Fruit fly (Drosophila melanogaster) whole organism, embryonic: Measurements from ENCODE around the gene Fnta.

Experiments used
- Adf1 ChIP-seq: fragments of 200-800 bp; sonication (Bioruptor generic); IDR thresholded peaks from 2 replicates; pipeline ENCODE4 v1.3.6; 2022; ENCODE audit warnings: missing biosample characterization, missing genetic modification characterization
- CG1024 ChIP-seq: fragments of 200-800 bp; sonication (Bioruptor generic); IDR thresholded peaks from 2 replicates; pipeline ENCODE4 v1.3.6; 2022; ENCODE audit warnings: missing biosample characterization, missing genetic modification characterization
- CG12659 ChIP-seq: fragments of 200-800 bp; sonication (Bioruptor generic); optimal IDR thresholded peaks from 3 replicates; lab custom pipeline; 2017; ENCODE audit warnings: mild to moderate bottlenecking, missing biosample characterization, missing genetic modification reagents, missing genetic modification characterization
- CG13894 ChIP-seq: fragments of 200-800 bp; sonication (Bioruptor generic); optimal IDR thresholded peaks from 3 replicates; lab custom pipeline; 2018; ENCODE audit warnings: missing biosample characterization, mild to moderate bottlenecking, missing genetic modification characterization, moderate library complexity
- CG14050 ChIP-seq: fragments of 200-800 bp; sonication (Bioruptor generic); IDR thresholded peaks from 3 replicates; pipeline ENCODE4 v1.3.6; 2022; ENCODE audit warnings: missing biosample characterization, missing genetic modification characterization
- CG14667 ChIP-seq: fragments of 200-800 bp; sonication (Bioruptor generic); IDR thresholded peaks from 2 replicates; pipeline ENCODE4 v1.3.6; 2022; ENCODE audit warnings: missing biosample characterization, missing genetic modification characterization
- CG14860 ChIP-seq: fragments of 200-800 bp; sonication (Bioruptor generic); IDR thresholded peaks from 3 replicates; pipeline ENCODE4 v1.3.6; 2022; ENCODE audit warnings: missing biosample characterization, missing genetic modification characterization; ENCODE audit not compliant: partially characterized antibody
- CG16815 ChIP-seq: fragments of 200-800 bp; sonication (Bioruptor generic); optimal IDR thresholded peaks from 3 replicates; lab custom pipeline; 2017; ENCODE audit warnings: missing biosample characterization, mild to moderate bottlenecking, missing genetic modification characterization
- CG17186 ChIP-seq: fragments of 200-800 bp; sonication (Bioruptor generic); optimal IDR thresholded peaks from 3 replicates; lab custom pipeline; 2017; ENCODE audit warnings: missing biosample characterization, missing genetic modification reagents, missing genetic modification characterization
- CG17385 ChIP-seq: fragments of 200-800 bp; sonication (Bioruptor generic); optimal IDR thresholded peaks from 3 replicates; lab custom pipeline; 2018; ENCODE audit warnings: missing biosample characterization, mild to moderate bottlenecking, missing genetic modification characterization
- CG1832 ChIP-seq: fragments of 200-800 bp; sonication (Bioruptor generic); optimal IDR thresholded peaks from 2 replicates; lab custom pipeline; 2017; ENCODE audit warnings: missing biosample characterization, mild to moderate bottlenecking, missing genetic modification characterization, inconsistent platforms
- CG18619 ChIP-seq: fragments of 200-800 bp; sonication (Bioruptor generic); optimal IDR thresholded peaks from 3 replicates; lab custom pipeline; 2017; ENCODE audit warnings: missing biosample characterization, mild to moderate bottlenecking, missing genetic modification characterization
- CG2678 ChIP-seq: fragments of 200-800 bp; sonication (Bioruptor generic); optimal IDR thresholded peaks from 3 replicates; lab custom pipeline; 2019; ENCODE audit warnings: missing biosample characterization, mild to moderate bottlenecking, missing genetic modification characterization, moderate library complexity
- CG31365 ChIP-seq: fragments of 200-800 bp; sonication (Bioruptor generic); optimal IDR thresholded peaks from 2 replicates; lab custom pipeline; 2018; ENCODE audit warnings: missing biosample characterization, mild to moderate bottlenecking, missing genetic modification characterization
- CG3726 ChIP-seq: fragments of 200-800 bp; sonication (Bioruptor generic); IDR thresholded peaks from 3 replicates; pipeline ENCODE4, ENCODE4 v1.3.6; 2022; ENCODE audit warnings: missing biosample characterization, missing genetic modification characterization
- CG6272 ChIP-seq: fragments of 200-800 bp; sonication (Bioruptor generic); IDR thresholded peaks from 2 replicates; pipeline ENCODE4 v1.3.6; 2022; ENCODE audit warnings: missing biosample characterization, missing genetic modification characterization
- CG6683 ChIP-seq: fragments of 200-800 bp; sonication (Bioruptor generic); optimal IDR thresholded peaks from 2 replicates; lab custom pipeline; 2017; ENCODE audit warnings: missing biosample characterization, mild to moderate bottlenecking, missing genetic modification characterization, missing genetic modification reagents
- CG7271 ChIP-seq: fragments of 200-800 bp; sonication (Bioruptor generic); optimal IDR thresholded peaks from 2 replicates; lab custom pipeline; 2018; ENCODE audit warnings: missing biosample characterization, mild to moderate bottlenecking, missing genetic modification characterization, moderate library complexity
- CG7556 ChIP-seq: fragments of 200-800 bp; sonication (Bioruptor generic); optimal IDR thresholded peaks from 2 replicates; lab custom pipeline; 2017; ENCODE audit warnings: missing biosample characterization, mild to moderate bottlenecking, missing genetic modification characterization
- CG7786 ChIP-seq: fragments of 200-800 bp; sonication (Bioruptor generic); optimal IDR thresholded peaks from 2 replicates; lab custom pipeline; 2016; ENCODE audit warnings: missing biosample characterization, missing genetic modification characterization
- CG7928 ChIP-seq: fragments of 200-800 bp; sonication (Bioruptor generic); optimal IDR thresholded peaks from 2 replicates; lab custom pipeline; 2017; ENCODE audit warnings: missing biosample characterization, mild to moderate bottlenecking, missing genetic modification characterization
- CG7963 ChIP-seq: fragments of 200-800 bp; sonication (Bioruptor generic); IDR thresholded peaks from 3 replicates; pipeline ENCODE4 v1.3.6; 2022; ENCODE audit warnings: missing biosample characterization, missing genetic modification characterization; ENCODE audit not compliant: partially characterized antibody
- CHES-1-like ChIP-seq: fragments of 200-800 bp; sonication (Bioruptor generic); optimal IDR thresholded peaks from 2 replicates; lab custom pipeline; 2016; ENCODE audit warnings: missing biosample characterization, missing genetic modification characterization
- Camta ChIP-seq: fragments of 200-800 bp; sonication (Bioruptor generic); optimal IDR thresholded peaks from 2 replicates; lab custom pipeline; 2016; ENCODE audit warnings: missing biosample characterization, missing genetic modification characterization
- Drgx ChIP-seq: fragments of 200-800 bp; sonication (Bioruptor generic); IDR thresholded peaks from 2 replicates; pipeline ENCODE4 v1.3.6; 2022; ENCODE audit warnings: missing biosample characterization, missing genetic modification characterization
- Fer1 ChIP-seq: fragments of 200-800 bp; sonication (Bioruptor generic); optimal IDR thresholded peaks from 2 replicates; lab custom pipeline; 2017; ENCODE audit warnings: missing biosample characterization, mild to moderate bottlenecking, missing genetic modification characterization
- HLH3B ChIP-seq: fragments of 200-800 bp; sonication (Bioruptor generic); IDR thresholded peaks from 2 replicates; pipeline ENCODE4 v1.3.6; 2022; ENCODE audit warnings: missing biosample characterization, missing genetic modification characterization
- HmgD ChIP-seq: fragments of 200-800 bp; sonication (Bioruptor generic); optimal IDR thresholded peaks from 3 replicates; lab custom pipeline; 2016; ENCODE audit warnings: missing biosample characterization, missing genetic modification characterization
- Hr3 ChIP-seq: fragments of 200-800 bp; sonication (Bioruptor generic); optimal IDR thresholded peaks from 3 replicates; lab custom pipeline; 2016; ENCODE audit warnings: missing biosample characterization, missing genetic modification characterization
- Jarid2 ChIP-seq: fragments of 200-800 bp; sonication (Bioruptor generic); optimal IDR thresholded peaks from 3 replicates; lab custom pipeline; 2017; ENCODE audit warnings: mild to moderate bottlenecking, missing biosample characterization, missing genetic modification reagents, missing genetic modification characterization
- Mrtf ChIP-seq: fragments of 200-800 bp; sonication (Bioruptor generic); IDR thresholded peaks from 3 replicates; pipeline ENCODE4 v1.3.6; 2022; ENCODE audit warnings: missing biosample characterization, missing genetic modification characterization
- NfI ChIP-seq: fragments of 200-800 bp; sonication (Bioruptor generic); optimal IDR thresholded peaks from 3 replicates; lab custom pipeline; 2018; ENCODE audit warnings: missing biosample characterization, mild to moderate bottlenecking, missing genetic modification characterization, moderate library complexity
- Sox102F ChIP-seq: fragments of 200-800 bp; sonication (Bioruptor generic); optimal IDR thresholded peaks from 2 replicates; lab custom pipeline; 2018; ENCODE audit warnings: missing biosample characterization, mild to moderate bottlenecking, missing genetic modification characterization, moderate library complexity
- Vsx1 ChIP-seq: fragments of 200-800 bp; sonication (Bioruptor generic); optimal IDR thresholded peaks from 2 replicates; lab custom pipeline; 2017; ENCODE audit warnings: missing biosample characterization, mild to moderate bottlenecking, missing genetic modification characterization, missing genetic modification reagents
- ab ChIP-seq: fragments of 200-800 bp; sonication (Bioruptor generic); optimal IDR thresholded peaks from 2 replicates; lab custom pipeline; 2016; ENCODE audit warnings: missing biosample characterization, missing genetic modification characterization
- ash1 ChIP-seq: fragments of 200-800 bp; sonication (Bioruptor generic); optimal IDR thresholded peaks from 2 replicates; lab custom pipeline; 2018; ENCODE audit warnings: missing biosample characterization, mild to moderate bottlenecking, missing genetic modification characterization
- corto ChIP-seq: fragments of 200-800 bp; sonication (Bioruptor generic); optimal IDR thresholded peaks from 2 replicates; lab custom pipeline; 2016; ENCODE audit warnings: missing biosample characterization, mild to moderate bottlenecking, missing genetic modification characterization, moderate library complexity
- dati ChIP-seq: fragments of 200-800 bp; sonication (Bioruptor generic); IDR thresholded peaks from 2 replicates; pipeline ENCODE4 v1.3.6; 2022; ENCODE audit warnings: missing biosample characterization, missing genetic modification characterization
- dimm ChIP-seq: fragments of 200-800 bp; sonication (Bioruptor generic); IDR thresholded peaks from 2 replicates; pipeline ENCODE4 v1.3.6; 2022; ENCODE audit warnings: missing biosample characterization, missing genetic modification characterization
- dm ChIP-seq: fragments of 200-800 bp; sonication (Bioruptor generic); optimal IDR thresholded peaks from 3 replicates; lab custom pipeline; 2016; ENCODE audit warnings: missing biosample characterization, missing genetic modification characterization
- dpn ChIP-seq, 2 experiments: fragments of 200-800 bp; sonication (Bioruptor generic); optimal IDR thresholded peaks; 3 replicates each; lab custom pipeline; 2016; ENCODE audit warnings: missing biosample characterization in 2 of 2, missing genetic modification characterization in 2 of 2
- emc ChIP-seq: fragments of 200-800 bp; sonication (Bioruptor generic); optimal IDR thresholded peaks from 2 replicates; lab custom pipeline; 2016; ENCODE audit warnings: missing biosample characterization, missing genetic modification characterization
- ewg ChIP-seq: fragments of 200-800 bp; sonication (Bioruptor generic); optimal IDR thresholded peaks from 3 replicates; lab custom pipeline; 2017; ENCODE audit warnings: mild to moderate bottlenecking, missing biosample characterization, missing genetic modification reagents, missing genetic modification characterization
- gce ChIP-seq: fragments of 200-800 bp; sonication (Bioruptor generic); IDR thresholded peaks from 3 replicates; pipeline ENCODE4 v1.3.6; 2022; ENCODE audit warnings: missing biosample characterization, missing genetic modification characterization
- gcm ChIP-seq: fragments of 200-800 bp; sonication (Bioruptor generic); optimal IDR thresholded peaks from 2 replicates; lab custom pipeline; 2019; ENCODE audit warnings: missing biosample characterization, mild to moderate bottlenecking, missing genetic modification characterization, moderate library complexity
- grau ChIP-seq: fragments of 200-800 bp; optimal IDR thresholded peaks from 3 replicates; lab custom pipeline; 2019; ENCODE audit warnings: missing biosample characterization, mild to moderate bottlenecking, missing genetic modification characterization, moderate library complexity
- her ChIP-seq: fragments of 200-800 bp; sonication (Bioruptor generic); optimal IDR thresholded peaks from 2 replicates; lab custom pipeline; 2016; ENCODE audit warnings: missing biosample characterization, missing genetic modification characterization
- nau ChIP-seq: fragments of 200-800 bp; sonication (Bioruptor generic); optimal IDR thresholded peaks from 3 replicates; lab custom pipeline; 2017; ENCODE audit warnings: missing biosample characterization, mild to moderate bottlenecking, missing genetic modification characterization, missing genetic modification reagents
- nerfin-2 ChIP-seq: fragments of 200-800 bp; sonication (Bioruptor generic); IDR thresholded peaks from 2 replicates; pipeline ENCODE4 v1.3.6; 2022; ENCODE audit warnings: missing biosample characterization, missing genetic modification characterization; ENCODE audit not compliant: partially characterized antibody
- ro ChIP-seq: fragments of 200-800 bp; sonication (Bioruptor generic); IDR thresholded peaks from 2 replicates; pipeline ENCODE4 v1.3.6; 2022; ENCODE audit warnings: missing biosample characterization, missing genetic modification characterization
- stwl ChIP-seq: fragments of 200-800 bp; sonication (Bioruptor generic); optimal IDR thresholded peaks from 3 replicates; lab custom pipeline; 2018; ENCODE audit warnings: missing biosample characterization, mild to moderate bottlenecking, missing genetic modification characterization, moderate library complexity

Fnta gene

DNA sequence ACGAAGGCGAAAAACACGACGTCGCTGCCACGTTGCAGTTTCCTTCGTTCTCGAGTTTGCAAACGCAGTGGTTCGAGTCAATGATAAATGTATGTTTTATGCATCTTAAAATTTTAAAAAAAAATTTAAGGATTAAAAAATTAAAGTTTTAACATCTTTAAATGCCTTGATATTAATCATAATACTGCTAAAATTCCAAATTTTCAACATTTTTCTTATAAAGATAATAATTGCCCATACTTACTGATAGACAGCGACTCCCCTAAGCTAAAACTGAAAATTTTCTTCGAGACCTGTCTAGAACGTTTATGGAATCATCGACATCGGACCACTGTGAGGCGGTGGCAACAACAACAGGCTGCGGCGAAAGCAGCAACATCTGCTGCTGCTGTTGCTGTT, 9.2 kb downstream of the Fnta start (continued):
- TF ChIP-seq CHES-1-like (GFP tag; lab: Kevin White, UChicago) = peak; percentile 31
- TF ChIP-seq CG14667 (GFP tag; lab: Robert Waterston, UW) = peak; percentile 49
- no peak for TF ChIP-seq Jarid2 (GFP tag; lab: Kevin White, UChicago)
- no peak for TF ChIP-seq ewg (GFP tag; lab: Kevin White, UChicago)
- TF ChIP-seq Camta (GFP tag; lab: Kevin White, UChicago) = peak; percentile 45
- no peak for TF ChIP-seq her (GFP tag; lab: Kevin White, UChicago)
- TF ChIP-seq nerfin-2 (GFP tag; lab: Robert Waterston, UW) = no peak
- peak; percentile 90 for TF ChIP-seq CG2678
- TF ChIP-seq CG18619 = peak; percentile 61
- TF ChIP-seq CG7963 = no peak
- TF ChIP-seq dimm (GFP tag; lab: Robert Waterston, UW) = peak; percentile 22; the same call in 1 of the 2 replicates
- TF ChIP-seq dpn (GFP tag; optimal IDR thresholded peaks at IDR 0.05; lab: Kevin White, UChicago) = peak; percentile 20 to 73
- TF ChIP-seq CG6272 (GFP tag; lab: Robert Waterston, UW) = no peak
- peak; percentile 78 for TF ChIP-seq grau (tag; lab: Kevin White, UChicago)
- TF ChIP-seq Adf1 (GFP tag; lab: Robert Waterston, UW) = peak; percentile 40
- TF ChIP-seq stwl (tag; lab: Kevin White, UChicago) = no peak
- no peak for TF ChIP-seq CG17186 (GFP tag; lab: Kevin White, UChicago)
- peak; percentile 70 for TF ChIP-seq NfI (GFP tag; lab: Kevin White, UChicago)
- peak; percentile 42 for TF ChIP-seq CG16815 (GFP tag; lab: Kevin White, UChicago)
- TF ChIP-seq Hr3 = peak; percentile 42
- TF ChIP-seq Sox102F (GFP tag; lab: Kevin White, UChicago) = peak; percentile 44
- TF ChIP-seq CG13894 (tag; lab: Kevin White, UChicago) = peak; percentile 80
- no peak for TF ChIP-seq CG14860 (GFP tag; lab: Robert Waterston, UW)
- 0 out of 3 replicates have a peak, but pooled peaks have one; percentile 36 for TF ChIP-seq gce (GFP tag; lab: Robert Waterston, UW)
- TF ChIP-seq CG7556 = peak; percentile 93
- peak; percentile 17 for TF ChIP-seq gcm (GFP tag; lab: Kevin White, UChicago)
- peak; percentile 69 for TF ChIP-seq CG12659 (GFP tag; lab: Kevin White, UChicago)
- TF ChIP-seq Fer1 (GFP tag; lab: Kevin White, UChicago) = peak; percentile 93
- TF ChIP-seq Mrtf (GFP tag; lab: Robert Waterston, UW) = peak; percentile 55; the same call in 1 of the 3 replicates
- TF ChIP-seq HmgD = no peak
- TF ChIP-seq CG7786 (GFP tag; lab: Kevin White, UChicago) = no peak
- no peak for TF ChIP-seq ash1
- peak; percentile 5 for TF ChIP-seq CG7271 (tag; lab: Kevin White, UChicago)
- TF ChIP-seq Vsx1 (GFP tag; lab: Kevin White, UChicago) = no peak
- peak; percentile 63 for TF ChIP-seq nau (GFP tag; lab: Kevin White, UChicago)
- TF ChIP-seq CG3726 (GFP tag; lab: Robert Waterston, UW) = no peak
- no peak for TF ChIP-seq ab (GFP tag; lab: Kevin White, UChicago)
- peak; percentile 8 for TF ChIP-seq emc
- TF ChIP-seq CG31365 (tag; lab: Kevin White, UChicago) = no peak
- TF ChIP-seq ro (GFP tag; lab: Robert Waterston, UW) = no peak
- no peak for TF ChIP-seq CG1832
- TF ChIP-seq corto = peak; percentile 58
- peak; percentile 57 for TF ChIP-seq CG6683 (GFP tag; lab: Kevin White, UChicago)
- peak; percentile 7 for TF ChIP-seq CG7928
- TF ChIP-seq dm (GFP tag; lab: Kevin White, UChicago) = no peak
- peak; percentile 64 for TF ChIP-seq CG17385 (GFP tag; lab: Kevin White, UChicago)
- TF ChIP-seq HLH3B = peak; percentile 31; the same call in 1 of the 2 replicates
- no peak for TF ChIP-seq dati
- no peak for TF ChIP-seq CG1024 (GFP tag; lab: Robert Waterston, UW)
- peak; percentile 70 for TF ChIP-seq Drgx (GFP tag; lab: Robert Waterston, UW)
- TF ChIP-seq CG14050 (GFP tag; lab: Robert Waterston, UW) = peak; percentile 57
